Fruit fly (Drosophila melanogaster): Measurements from ENCODE around the gene CG15546.

The CG15546 gene

DNA sequence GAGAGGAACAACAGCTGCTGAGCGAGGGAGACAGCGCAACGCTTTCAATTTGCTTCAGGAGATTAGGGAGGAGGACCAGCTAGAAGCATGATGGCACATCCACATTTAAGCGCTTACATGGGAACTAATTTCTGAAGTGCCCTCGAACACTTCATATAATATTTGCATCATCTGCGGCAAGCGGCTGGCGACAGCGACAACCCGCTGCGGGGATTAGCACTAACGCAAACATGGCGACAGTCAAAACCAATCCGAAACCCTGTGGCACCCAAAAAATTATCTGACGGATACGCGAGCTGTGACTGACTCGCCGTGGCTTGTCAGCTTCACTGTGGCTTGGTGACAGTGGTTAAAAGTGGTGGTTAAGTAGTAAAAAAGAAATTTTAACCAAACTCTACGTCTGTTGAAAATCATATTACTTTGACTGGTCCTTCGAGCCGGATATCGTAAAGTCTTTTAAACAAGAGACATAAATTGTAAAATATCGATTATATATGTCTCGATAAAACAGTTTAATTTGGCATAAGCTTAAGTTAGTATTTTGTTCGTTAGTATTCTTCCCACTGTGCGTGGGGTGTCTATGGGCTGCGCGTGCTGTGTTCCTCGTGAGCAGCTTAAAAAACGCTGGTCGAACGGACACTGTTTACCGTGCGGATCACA is 16.0 kb downstream of the CG15546 start (continued):
- TF ChIP-seq al (GFP tag; IDR thresholded peaks at IDR 0.05) (no peak), cwo (GFP tag; optimal IDR thresholded peaks at IDR 0.05) (no peak), gce (GFP tag; IDR thresholded peaks at IDR 0.05) (no peak), z (GFP tag; IDR thresholded peaks at IDR 0.05) (no peak), MBD-R2 (GFP tag; IDR thresholded peaks at IDR 0.05) (no peak), rib (GFP tag; IDR thresholded peaks at IDR 0.05) (no peak), HmgD (GFP tag; optimal IDR thresholded peaks at IDR 0.05) (no peak), CG12942 (GFP tag; optimal IDR thresholded peaks at IDR 0.05) (no peak), tna (GFP tag; IDR thresholded peaks at IDR 0.05; ENCODE audit: partially characterized antibody) (no peak), CG16815 (GFP tag; optimal IDR thresholded peaks at IDR 0.05) (no peak), ab (GFP tag; optimal IDR thresholded peaks at IDR 0.05) (no peak), Stat92E (GFP tag; optimal IDR thresholded peaks at IDR 0.05) (no peak), CG8388 (GFP tag; optimal IDR thresholded peaks at IDR 0.05) (peak; percentile 12), B-H2 (GFP tag; optimal IDR thresholded peaks at IDR 0.05) (no peak), mam (GFP tag; optimal IDR thresholded peaks at IDR 0.05) (no peak), CG30020 (tag; optimal IDR thresholded peaks at IDR 0.05) (no peak), CG6254 (GFP tag; optimal IDR thresholded peaks at IDR 0.05) (no peak), Nf-YC (tag; optimal IDR thresholded peaks at IDR 0.05) (no peak), CG15269 (tag; optimal IDR thresholded peaks at IDR 0.05) (no peak), CG18476 (GFP tag; optimal IDR thresholded peaks at IDR 0.05) (no peak), CG15011 (GFP tag; optimal IDR thresholded peaks at IDR 0.05) (no peak), insv (GFP tag; optimal IDR thresholded peaks at IDR 0.05) (no peak), cad (GFP tag; optimal IDR thresholded peaks at IDR 0.05) (no peak), CG12155 (GFP tag; optimal IDR thresholded peaks at IDR 0.05) (no peak), CG9215 (GFP tag; IDR thresholded peaks at IDR 0.05) (no peak), Scr (GFP tag; IDR thresholded peaks at IDR 0.05; ENCODE audit: partially characterized antibody) (no peak), MESR4 (GFP tag; optimal IDR thresholded peaks at IDR 0.05) (no peak)

DNA sequence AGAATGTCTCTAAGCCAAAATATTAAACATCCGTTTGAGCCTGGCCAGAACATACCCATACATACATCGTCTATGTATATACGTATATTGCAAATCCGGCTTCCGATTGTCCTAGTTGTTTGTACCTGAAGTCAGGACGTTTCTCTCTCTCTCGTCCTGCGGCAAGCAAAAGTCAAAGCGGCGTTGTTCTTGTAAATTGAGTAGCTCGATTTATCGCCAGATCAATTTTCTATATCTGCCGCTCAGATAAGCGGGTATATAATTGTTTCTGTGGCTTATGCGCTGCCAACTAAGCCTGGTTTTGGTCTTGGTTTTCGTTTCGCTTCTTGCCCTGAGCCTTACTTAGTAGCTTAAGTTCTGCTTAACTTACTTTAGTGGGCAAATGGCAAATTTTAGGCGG is 19.4 kb downstream of the CG15546 start:
- TF ChIP-seq CG2202 (tag; optimal IDR thresholded peaks at IDR 0.05) (no peak), CG15601 (tag; optimal IDR thresholded peaks at IDR 0.05) (no peak), Nf-YC (tag; optimal IDR thresholded peaks at IDR 0.05) (no peak), Ets97D (GFP tag; optimal IDR thresholded peaks at IDR 0.05) (no peak), tll (GFP tag; optimal IDR thresholded peaks at IDR 0.05) (peak in 1 of 2 experiments; percentile 99), CG2120 (GFP tag; optimal IDR thresholded peaks at IDR 0.05) (no peak), Lhr (GFP tag; optimal IDR thresholded peaks at IDR 0.05) (no peak)

DNA sequence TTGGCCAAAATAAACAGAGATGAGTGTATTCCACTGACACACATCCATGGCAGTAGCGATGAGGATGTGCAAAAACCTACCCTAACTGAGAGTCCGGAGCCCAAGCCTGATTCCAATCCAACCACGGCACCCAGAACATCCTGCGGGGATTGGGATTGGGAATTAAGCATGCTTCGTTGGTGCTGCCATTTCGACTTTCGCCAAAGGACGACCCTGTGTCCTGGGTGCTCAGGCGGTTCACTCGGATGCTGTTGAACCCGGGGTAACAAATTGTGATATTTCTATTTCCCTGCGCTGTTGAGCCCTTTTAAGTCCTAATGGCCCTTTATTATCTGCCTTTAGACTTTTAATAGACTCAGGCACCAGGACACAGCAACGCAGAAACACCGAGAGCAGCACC is 20.8 kb downstream of the CG15546 start:
- TF ChIP-seq CG10366 (GFP tag; IDR thresholded peaks at IDR 0.05) = no peak
- no peak for TF ChIP-seq al (GFP tag; IDR thresholded peaks at IDR 0.05)
- TF ChIP-seq Optix (GFP tag; IDR thresholded peaks at IDR 0.05) = 0 out of 3 replicates have a peak, but pooled peaks have one; percentile 4
- TF ChIP-seq CG13624 (GFP tag; optimal IDR thresholded peaks at IDR 0.05) = no peak
- TF ChIP-seq B-H1 (GFP tag; IDR thresholded peaks at IDR 0.05) = no peak
- peak; percentile 71 for TF ChIP-seq zen (tag; optimal IDR thresholded peaks at IDR 0.05)
- TF ChIP-seq pros (GFP tag; optimal IDR thresholded peaks at IDR 0.05) = peak; percentile 66
- peak; percentile 40 for TF ChIP-seq Nf-YB (GFP tag; optimal IDR thresholded peaks at IDR 0.05)
- peak; percentile 65 for TF ChIP-seq oc (tag; optimal IDR thresholded peaks at IDR 0.05)
- peak in 1 of 2 experiments; percentile 84 for TF ChIP-seq tll (GFP tag; optimal IDR thresholded peaks at IDR 0.05)
- TF ChIP-seq Lpt (GFP tag; optimal IDR thresholded peaks at IDR 0.05) = no peak
- TF ChIP-seq MBD-R2 (GFP tag; IDR thresholded peaks at IDR 0.05) = no peak
- peak; percentile 12 for TF ChIP-seq CG13894 (tag; optimal IDR thresholded peaks at IDR 0.05)
